Fruit fly (Drosophila melanogaster) whole organism, prepupa: ENCODE measurements around the gene CG12155.
A peak's percentile ranks its signal among the peaks of the same experiment; 100 is the strongest.

ENCODE experiments used
- Blimp-1 ChIP-seq: fragments of 200-800 bp; sonication (Bioruptor generic); optimal IDR thresholded peaks from 3 replicates; lab custom pipeline; 2017; ENCODE audit warnings: missing biosample characterization, missing genetic modification characterization, mild to moderate bottlenecking, moderate library complexity, missing genetic modification reagents
- CG10631 ChIP-seq: fragments of 200-800 bp; sonication (Bioruptor generic); optimal IDR thresholded peaks from 2 replicates; lab custom pipeline; 2016; ENCODE audit warnings: missing biosample characterization, missing genetic modification characterization
- CG10669 ChIP-seq: fragments of 200-800 bp; sonication (Bioruptor generic); optimal IDR thresholded peaks from 3 replicates; lab custom pipeline; 2018; ENCODE audit warnings: missing biosample characterization, mild to moderate bottlenecking, missing genetic modification characterization, moderate library complexity
- CG11762 ChIP-seq: fragments of 200-800 bp; sonication (Bioruptor generic); optimal IDR thresholded peaks from 3 replicates; lab custom pipeline; 2016; ENCODE audit warnings: missing biosample characterization, missing genetic modification characterization; ENCODE audit not compliant: insufficient read depth
- CG11902 ChIP-seq: fragments of 200-800 bp; sonication (Bioruptor generic); optimal IDR thresholded peaks from 3 replicates; lab custom pipeline; 2016; ENCODE audit warnings: missing biosample characterization, missing genetic modification characterization
- CG15336 ChIP-seq: fragments of 200-800 bp; sonication (Bioruptor generic); IDR thresholded peaks from 2 replicates; pipeline ENCODE4 v1.3.6; 2022; ENCODE audit warnings: missing biosample characterization, missing genetic modification characterization
- CG1621 ChIP-seq: fragments of 200-800 bp; sonication (Bioruptor generic); optimal IDR thresholded peaks from 3 replicates; lab custom pipeline; 2018; ENCODE audit warnings: missing biosample characterization, mild to moderate bottlenecking, missing genetic modification characterization
- CG16779 ChIP-seq: fragments of 200-800 bp; sonication (Bioruptor generic); optimal IDR thresholded peaks from 3 replicates; lab custom pipeline; 2017; ENCODE audit warnings: missing biosample characterization, mild to moderate bottlenecking, missing genetic modification characterization
- CG3032 ChIP-seq: fragments of 200-800 bp; optimal IDR thresholded peaks from 2 replicates; lab custom pipeline; 2019; ENCODE audit warnings: missing biosample characterization, mild to moderate bottlenecking, missing genetic modification characterization, moderate library complexity
- CG31627 ChIP-seq: fragments of 200-800 bp; sonication (Bioruptor generic); optimal IDR thresholded peaks from 3 replicates; lab custom pipeline; 2016; ENCODE audit warnings: missing biosample characterization, missing genetic modification characterization
- CG32006 ChIP-seq: fragments of 200-800 bp; sonication (Bioruptor generic); optimal IDR thresholded peaks from 3 replicates; lab custom pipeline; 2017; ENCODE audit warnings: missing biosample characterization, mild to moderate bottlenecking, missing genetic modification characterization
- CG34406 ChIP-seq: fragments of 200-800 bp; sonication (Bioruptor generic); optimal IDR thresholded peaks from 3 replicates; lab custom pipeline; 2016; ENCODE audit warnings: missing biosample characterization, missing genetic modification characterization
- CG4318 ChIP-seq: fragments of 200-800 bp; sonication (Bioruptor generic); optimal IDR thresholded peaks from 3 replicates; lab custom pipeline; 2017; ENCODE audit warnings: missing biosample characterization, mild to moderate bottlenecking, missing genetic modification characterization
- CG6163 ChIP-seq: fragments of 200-800 bp; sonication (Bioruptor generic); IDR thresholded peaks from 3 replicates; pipeline ENCODE4 v1.3.6; 2022; ENCODE audit warnings: missing biosample characterization, missing genetic modification characterization
- CG6792 ChIP-seq: fragments of 200-800 bp; sonication (Bioruptor generic); optimal IDR thresholded peaks from 3 replicates; lab custom pipeline; 2016; ENCODE audit warnings: missing biosample characterization, missing genetic modification characterization
- CG6808 ChIP-seq: fragments of 200-800 bp; sonication (Bioruptor generic); optimal IDR thresholded peaks from 3 replicates; lab custom pipeline; 2017; ENCODE audit warnings: missing biosample characterization, missing genetic modification characterization, mild to moderate bottlenecking, moderate library complexity, missing genetic modification reagents
- CG6854 ChIP-seq: fragments of 200-800 bp; sonication (Bioruptor generic); optimal IDR thresholded peaks from 2 replicates; lab custom pipeline; 2017; ENCODE audit warnings: missing biosample characterization, mild to moderate bottlenecking, missing genetic modification characterization
- CG7368 ChIP-seq: fragments of 200-800 bp; sonication (Bioruptor generic); optimal IDR thresholded peaks from 3 replicates; lab custom pipeline; 2016; ENCODE audit warnings: missing biosample characterization, missing genetic modification characterization
- CG8119 ChIP-seq: fragments of 200-800 bp; sonication (Bioruptor generic); IDR thresholded peaks from 3 replicates; pipeline ENCODE4 v1.3.6; 2022; ENCODE audit warnings: missing biosample characterization, missing genetic modification characterization
- CG8319 ChIP-seq: fragments of 200-800 bp; sonication (Bioruptor generic); optimal IDR thresholded peaks from 3 replicates; lab custom pipeline; 2016; ENCODE audit warnings: missing biosample characterization, missing genetic modification characterization
- CG8632 ChIP-seq: fragments of 200-800 bp; sonication (Bioruptor generic); optimal IDR thresholded peaks from 3 replicates; lab custom pipeline; 2016; ENCODE audit warnings: missing biosample characterization, missing genetic modification characterization
- CG9139 ChIP-seq: fragments of 200-800 bp; sonication (Bioruptor generic); optimal IDR thresholded peaks from 3 replicates; lab custom pipeline; 2017; ENCODE audit warnings: missing biosample characterization, mild to moderate bottlenecking, missing genetic modification characterization
- Eip75B ChIP-seq: fragments of 200-800 bp; sonication (Bioruptor generic); optimal IDR thresholded peaks from 3 replicates; lab custom pipeline; 2016; ENCODE audit warnings: missing biosample characterization, missing genetic modification characterization
- Eip78C ChIP-seq: fragments of 200-800 bp; sonication (Bioruptor generic); peaks from one replicate; lab custom pipeline; 2016; ENCODE audit warnings: missing biosample characterization, missing genetic modification characterization
- Eip93F ChIP-seq: fragments of 200-800 bp; sonication (Bioruptor generic); optimal IDR thresholded peaks from 2 replicates; lab custom pipeline; 2016; ENCODE audit warnings: missing biosample characterization, mild to moderate bottlenecking, missing genetic modification characterization
- Ets21C ChIP-seq: fragments of 200-800 bp; sonication (Bioruptor generic); optimal IDR thresholded peaks from 3 replicates; lab custom pipeline; 2016; ENCODE audit warnings: missing biosample characterization, missing genetic modification characterization
- Ets96B ChIP-seq: fragments of 200-800 bp; optimal IDR thresholded peaks from 2 replicates; lab custom pipeline; 2019; ENCODE audit warnings: missing biosample characterization, mild to moderate bottlenecking, missing genetic modification characterization, moderate library complexity
- Gug ChIP-seq: fragments of 200-800 bp; sonication (Bioruptor generic); IDR thresholded peaks from 2 replicates; pipeline ENCODE4 v1.3.6; 2022; ENCODE audit warnings: missing biosample characterization, missing genetic modification characterization
- Hr38 ChIP-seq: sonication (Bioruptor generic); optimal IDR thresholded peaks from 2 replicates; lab custom pipeline; 2016; ENCODE audit warnings: missing biosample characterization, missing genetic modification characterization
- Hr39 ChIP-seq: fragments of 200-800 bp; sonication (Bioruptor generic); optimal IDR thresholded peaks from 2 replicates; lab custom pipeline; 2016; ENCODE audit warnings: missing biosample characterization, missing genetic modification characterization
- Hr4 ChIP-seq: fragments of 200-800 bp; sonication (Bioruptor generic); optimal IDR thresholded peaks from 3 replicates; lab custom pipeline; 2016; ENCODE audit warnings: missing biosample characterization, missing genetic modification characterization
- Lpt ChIP-seq: fragments of 200-800 bp; sonication (Bioruptor generic); optimal IDR thresholded peaks from 3 replicates; lab custom pipeline; 2016; ENCODE audit warnings: missing biosample characterization, missing genetic modification characterization
- Met ChIP-seq: fragments of 200-800 bp; sonication (Bioruptor generic); optimal IDR thresholded peaks from 3 replicates; lab custom pipeline; 2016; ENCODE audit warnings: missing biosample characterization, missing genetic modification characterization
- OdsH ChIP-seq: fragments of 200-800 bp; sonication (Bioruptor generic); optimal IDR thresholded peaks from 3 replicates; lab custom pipeline; 2016; ENCODE audit warnings: missing biosample characterization, missing genetic modification characterization
- Sox102F ChIP-seq: fragments of 200-800 bp; sonication (Bioruptor generic); optimal IDR thresholded peaks from 2 replicates; lab custom pipeline; 2016; ENCODE audit warnings: missing biosample characterization, mild to moderate bottlenecking, missing genetic modification characterization
- Sox15 ChIP-seq: fragments of 200-800 bp; sonication (Bioruptor generic); optimal IDR thresholded peaks from 3 replicates; lab custom pipeline; 2016; ENCODE audit warnings: missing biosample characterization, missing genetic modification characterization
- achi ChIP-seq: fragments of 200-800 bp; sonication (Bioruptor generic); optimal IDR thresholded peaks from 3 replicates; lab custom pipeline; 2016; ENCODE audit warnings: missing biosample characterization, missing genetic modification characterization
- acj6 ChIP-seq: fragments of 200-800 bp; sonication (Bioruptor generic); optimal IDR thresholded peaks from 3 replicates; lab custom pipeline; 2016; ENCODE audit warnings: missing biosample characterization, missing genetic modification characterization
- cyc ChIP-seq: fragments of 200-800 bp; sonication (Bioruptor generic); optimal IDR thresholded peaks from 3 replicates; lab custom pipeline; 2016; ENCODE audit warnings: missing biosample characterization, missing genetic modification characterization
- dac ChIP-seq: fragments of 200-800 bp; sonication (Bioruptor generic); optimal IDR thresholded peaks from 2 replicates; lab custom pipeline; 2017; ENCODE audit warnings: missing biosample characterization, mild to moderate bottlenecking, missing genetic modification characterization
- eg ChIP-seq: fragments of 200-800 bp; sonication (Bioruptor generic); IDR thresholded peaks from 3 replicates; pipeline ENCODE4 v1.3.6; 2022; ENCODE audit warnings: missing biosample characterization, missing genetic modification characterization
- fd85E ChIP-seq: fragments of 200-800 bp; sonication (Bioruptor generic); optimal IDR thresholded peaks from 3 replicates; lab custom pipeline; 2016; ENCODE audit warnings: missing biosample characterization, missing genetic modification characterization
- fkh ChIP-seq: fragments of 200-800 bp; sonication (Bioruptor generic); optimal IDR thresholded peaks from 3 replicates; lab custom pipeline; 2017; ENCODE audit warnings: missing biosample characterization, mild to moderate bottlenecking, missing genetic modification characterization, moderate library complexity
- lz ChIP-seq: fragments of 200-800 bp; sonication (Bioruptor generic); optimal IDR thresholded peaks from 3 replicates; lab custom pipeline; 2016; ENCODE audit warnings: missing biosample characterization, missing genetic modification characterization
- net ChIP-seq: fragments of 200-800 bp; sonication (Bioruptor generic); optimal IDR thresholded peaks from 3 replicates; lab custom pipeline; 2016; ENCODE audit warnings: missing biosample characterization, missing genetic modification characterization
- pdm3 ChIP-seq: fragments of 200-800 bp; sonication (Bioruptor generic); optimal IDR thresholded peaks from 3 replicates; lab custom pipeline; 2016; ENCODE audit warnings: missing biosample characterization, missing genetic modification characterization
- salr ChIP-seq, 2 experiments: fragments of 200-800 bp; sonication (Bioruptor generic); optimal IDR thresholded peaks; 3 replicates each; lab custom pipeline; 2016 to 2018; ENCODE audit warnings: missing biosample characterization in 2 of 2, missing genetic modification characterization in 2 of 2, mild to moderate bottlenecking in 1 of 2
- spab ChIP-seq: fragments of 200-800 bp; sonication (Bioruptor generic); optimal IDR thresholded peaks from 2 replicates; lab custom pipeline; 2017; ENCODE audit warnings: missing biosample characterization, mild to moderate bottlenecking, missing genetic modification characterization, missing genetic modification reagents
- svp ChIP-seq: fragments of 200-800 bp; sonication (Bioruptor generic); peaks from one replicate; lab custom pipeline; 2016; ENCODE audit warnings: missing biosample characterization, missing genetic modification characterization
- topi ChIP-seq: fragments of 200-800 bp; sonication (Bioruptor generic); optimal IDR thresholded peaks from 3 replicates; lab custom pipeline; 2016; ENCODE audit warnings: missing biosample characterization, missing genetic modification characterization
- vri ChIP-seq: fragments of 200-800 bp; sonication (Bioruptor generic); optimal IDR thresholded peaks from 3 replicates; lab custom pipeline; 2016; ENCODE audit warnings: missing biosample characterization, mild to moderate bottlenecking, missing genetic modification characterization

The CG12155 gene

dm6 chrX:7734131-7734930 is 5.8 kb downstream of the CG12155 start, which contains the start of the genes Pdp and Rab39:
Gene Pdp, minus strand, starts transcription at chrX:7734651.
Gene Rab39, plus strand, starts transcription at chrX:7734923.
- TF ChIP-seq CG6854 (GFP tag; lab: Kevin White, UChicago) = no peak
- peak; percentile 49 to 52 for TF ChIP-seq salr (GFP tag; optimal IDR thresholded peaks at IDR 0.05; lab: Kevin White, UChicago)
- peak; percentile 77 for TF ChIP-seq Hr4 (GFP tag; lab: Kevin White, UChicago)
- TF ChIP-seq CG8632 (GFP tag; lab: Kevin White, UChicago) = peak; percentile 65
- peak; percentile 64 for TF ChIP-seq CG4318 (GFP tag; lab: Kevin White, UChicago)
- peak; percentile 31 for TF ChIP-seq net (GFP tag; lab: Kevin White, UChicago)
- TF ChIP-seq CG8319 (GFP tag; lab: Kevin White, UChicago) = peak; percentile 39
- TF ChIP-seq CG1621 = peak; percentile 72
- TF ChIP-seq acj6 = peak; percentile 75
- TF ChIP-seq dac = peak; percentile 48
- TF ChIP-seq CG10669 (GFP tag; lab: Kevin White, UChicago) = peak; percentile 58
- peak; percentile 73 for TF ChIP-seq achi (GFP tag; lab: Kevin White, UChicago)
- TF ChIP-seq svp (GFP tag; lab: Kevin White, UChicago) = peak; percentile 81
- TF ChIP-seq Eip78C (GFP tag; lab: Kevin White, UChicago) = peak; percentile 90
- TF ChIP-seq CG6163 = peak; percentile 72
- TF ChIP-seq Lpt (GFP tag; lab: Kevin White, UChicago) = peak; percentile 35
- peak; percentile 19 for TF ChIP-seq CG6808 (GFP tag; lab: Kevin White, UChicago)
- peak; percentile 79 for TF ChIP-seq eg (GFP tag; lab: Robert Waterston, UW)
- TF ChIP-seq Met (GFP tag; lab: Kevin White, UChicago) = peak; percentile 71
- peak; percentile 71 for TF ChIP-seq CG31627 (GFP tag; lab: Kevin White, UChicago)
- TF ChIP-seq CG8119 (GFP tag; lab: Robert Waterston, UW) = no peak; the same call in 2 of the 3 replicates
- TF ChIP-seq Gug = peak; percentile 42; the same call in 1 of the 2 replicates
- peak; percentile 56 for TF ChIP-seq CG11762 (GFP tag; lab: Kevin White, UChicago)
- peak; percentile 59 for TF ChIP-seq CG15336
- peak; percentile 53 for TF ChIP-seq CG7368 (GFP tag; lab: Kevin White, UChicago)
- peak; percentile 72 for TF ChIP-seq topi (GFP tag; lab: Kevin White, UChicago)
- peak; percentile 24 for TF ChIP-seq Blimp-1
- peak; percentile 56 for TF ChIP-seq fkh (GFP tag; lab: Kevin White, UChicago)
- no peak for TF ChIP-seq Hr38 (GFP tag; lab: Kevin White, UChicago)
- TF ChIP-seq OdsH (GFP tag; lab: Kevin White, UChicago) = peak; percentile 80
- TF ChIP-seq vri = no peak
- no peak for TF ChIP-seq fd85E
- TF ChIP-seq Eip93F (GFP tag; lab: Kevin White, UChicago) = no peak
- TF ChIP-seq CG10631 (GFP tag; lab: Kevin White, UChicago) = peak; percentile 80
- peak; percentile 76 for TF ChIP-seq CG3032 (tag; lab: Kevin White, UChicago)
- no peak for TF ChIP-seq CG9139 (GFP tag; lab: Kevin White, UChicago)
- peak; percentile 77 for TF ChIP-seq Hr39 (GFP tag; lab: Kevin White, UChicago)
- peak; percentile 69 for TF ChIP-seq CG32006
- TF ChIP-seq Ets21C = peak; percentile 61
- peak; percentile 59 for TF ChIP-seq Sox15 (GFP tag; lab: Kevin White, UChicago)
- peak; percentile 73 for TF ChIP-seq pdm3 (GFP tag; lab: Kevin White, UChicago)
- peak; percentile 72 for TF ChIP-seq CG34406 (GFP tag; lab: Kevin White, UChicago)
- TF ChIP-seq spab (GFP tag; lab: Kevin White, UChicago) = no peak
- TF ChIP-seq cyc (GFP tag; lab: Kevin White, UChicago) = peak; percentile 74
- peak; percentile 80 for TF ChIP-seq lz (GFP tag; lab: Kevin White, UChicago)
- TF ChIP-seq Eip75B (GFP tag; lab: Kevin White, UChicago) = peak; percentile 59
- peak; percentile 50 for TF ChIP-seq CG11902 (GFP tag; lab: Kevin White, UChicago)
- TF ChIP-seq CG6792 (GFP tag; lab: Kevin White, UChicago) = peak; percentile 67
- no peak for TF ChIP-seq CG16779 (tag; lab: Kevin White, UChicago)
- TF ChIP-seq Sox102F = peak; percentile 9
- peak; percentile 54 for TF ChIP-seq Ets96B (tag; lab: Kevin White, UChicago)
